Worm (Caenorhabditis elegans) whole organism, L2 larva: ENCODE data around the gene ifta-2.

Experiments
- alr-1 ChIP-seq: fragments of 150-350 bp; optimal IDR thresholded peaks from 2 replicates; lab custom pipeline; 2014; ENCODE audit warnings: missing biosample characterization, missing genetic modification characterization
- ceh-82 ChIP-seq: fragments of 150-350 bp; optimal IDR thresholded peaks from 2 replicates; lab custom pipeline; 2014; ENCODE audit warnings: missing biosample characterization, missing genetic modification characterization
- fos-1 ChIP-seq: fragments of 150-350 bp; optimal IDR thresholded peaks from 2 replicates; lab custom pipeline; 2014; ENCODE audit warnings: missing biosample characterization, missing genetic modification characterization
- lin-13 ChIP-seq: fragments of 150-350 bp; optimal IDR thresholded peaks from 2 replicates; lab custom pipeline; 2014; ENCODE audit warnings: missing biosample characterization, missing genetic modification reagents, missing genetic modification characterization
- nhr-11 ChIP-seq: fragments of 150-350 bp; optimal IDR thresholded peaks from 2 replicates; lab custom pipeline; 2014; ENCODE audit warnings: missing biosample characterization, missing genetic modification characterization
- nhr-25 ChIP-seq: fragments of 150-350 bp; sonication (generic microtip); optimal IDR thresholded peaks from 3 replicates; lab custom pipeline; 2014; ENCODE audit warnings: missing biosample characterization, missing genetic modification characterization
- nhr-6 ChIP-seq: fragments of 150-350 bp; optimal IDR thresholded peaks from 2 replicates; lab custom pipeline; 2014; ENCODE audit warnings: missing biosample characterization, missing genetic modification characterization
- sma-3 ChIP-seq: sonication (generic microtip); optimal IDR thresholded peaks from 2 replicates; lab custom pipeline; 2016; ENCODE audit warnings: missing genetic modification reagents, missing genetic modification characterization, missing compliant biosample characterization
- snpc-4 ChIP-seq: fragments of 150-350 bp; optimal IDR thresholded peaks from 2 replicates; lab custom pipeline; 2014; ENCODE audit warnings: missing biosample characterization, missing genetic modification characterization

- TF ChIP-seq nhr-11 (no peak), nhr-25 (tag; lab: Kevin White, UChicago) (no peak), nhr-6 (no peak), fos-1 (tag; lab: Kevin White, UChicago) (no peak), snpc-4 (tag; lab: Kevin White, UChicago) (no peak), ceh-82 (tag; lab: Kevin White, UChicago) (no peak), sma-3 (GFP tag; lab: Kevin White, UChicago) (no peak), lin-13 (GFP tag; lab: Kevin White, UChicago) (no peak), alr-1 (no peak)
These were observed 46.8 kb downstream of the ifta-2 start, which contains the start of gene gtf-2E1 for ce11 chrIV:17255001-17255400.
